Worm (Caenorhabditis elegans) whole organism, L4 larva: ENCODE results near the gene F15D4.5.

Experiments
- F37D6.2 ChIP-seq: sonication (generic microtip); optimal IDR thresholded peaks from 2 replicates; lab custom pipeline; 2016; ENCODE audit warnings: mild to moderate bottlenecking, missing genetic modification characterization, missing compliant biosample characterization
- F49E8.2 ChIP-seq: sonication (generic microtip); optimal IDR thresholded peaks from 2 replicates; lab custom pipeline; 2016; ENCODE audit warnings: missing compliant biosample characterization, mild to moderate bottlenecking, missing genetic modification characterization, borderline replicate concordance
- R02D3.7 ChIP-seq: fragments of 150-350 bp; sonication (generic microtip); optimal IDR thresholded peaks from 3 replicates; lab custom pipeline; 2014; ENCODE audit warnings: missing biosample characterization, missing genetic modification characterization
- T20F7.1 ChIP-seq: fragments of 200-800 bp; sonication (Bioruptor generic); optimal IDR thresholded peaks from 2 replicates; lab custom pipeline; 2018; ENCODE audit warnings: mild to moderate bottlenecking, missing genetic modification characterization, missing compliant biosample characterization
- T26A8.4 ChIP-seq: fragments of 200-800 bp; sonication (Bioruptor generic); IDR thresholded peaks from 2 replicates; pipeline ENCODE4 v1.3.6; 2022; ENCODE audit warnings: missing genetic modification characterization, missing compliant biosample characterization
- Y5F2A.4 ChIP-seq: fragments of 200-800 bp; sonication (Bioruptor generic); optimal IDR thresholded peaks from 2 replicates; lab custom pipeline; 2018; ENCODE audit warnings: mild to moderate bottlenecking, missing genetic modification characterization, missing compliant biosample characterization
- Y75B8A.6 ChIP-seq: fragments of 200-800 bp; sonication (Bioruptor generic); IDR thresholded peaks from 2 replicates; pipeline ENCODE4 v1.3.6; 2022; ENCODE audit warnings: missing genetic modification reagents, missing genetic modification characterization, missing compliant biosample characterization
- aha-1 ChIP-seq: fragments of 150-350 bp; peaks from one replicate; lab custom pipeline; 2014; ENCODE audit warnings: missing biosample characterization, missing genetic modification characterization
- ama-1 ChIP-seq: fragments of 150-350 bp; optimal IDR thresholded peaks from 2 replicates; lab custom pipeline; 2014; ENCODE audit warnings: inconsistent platforms, mixed read lengths
- attf-4 ChIP-seq: sonication (generic microtip); optimal IDR thresholded peaks from 3 replicates; lab custom pipeline; 2017; ENCODE audit warnings: missing biosample characterization, missing genetic modification characterization
- ceh-20 ChIP-seq: fragments of 200-800 bp; sonication (Bioruptor generic); IDR thresholded peaks from 2 replicates; pipeline ENCODE4 v1.3.6; 2022; ENCODE audit warnings: missing genetic modification reagents, missing genetic modification characterization, missing compliant biosample characterization
- ceh-28 ChIP-seq: fragments of 150-350 bp; optimal IDR thresholded peaks from 2 replicates; lab custom pipeline; 2014; ENCODE audit warnings: missing biosample characterization, missing genetic modification reagents, missing genetic modification characterization
- ceh-44 ChIP-seq: fragments of 200-800 bp; sonication (Bioruptor generic); IDR thresholded peaks from 2 replicates; pipeline ENCODE4 v1.3.6; 2022; ENCODE audit warnings: missing genetic modification reagents, missing genetic modification characterization, missing compliant biosample characterization
- ceh-82 ChIP-seq: sonication (generic microtip); optimal IDR thresholded peaks from 2 replicates; lab custom pipeline; 2017; ENCODE audit warnings: missing biosample characterization, missing genetic modification characterization
- daf-12 ChIP-seq: fragments of 150-350 bp; optimal IDR thresholded peaks from 2 replicates; lab custom pipeline; 2014; ENCODE audit warnings: missing biosample characterization, missing genetic modification reagents, missing genetic modification characterization
- daf-16 ChIP-seq, 3 experiments: sonication (generic microtip); optimal IDR thresholded peaks; 2 replicates each; lab custom pipeline; 2016 to 2017; ENCODE audit warnings: missing genetic modification characterization in 3 of 3, missing genetic modification reagents in 3 of 3, mild to moderate bottlenecking in 2 of 3, missing compliant biosample characterization in 2 of 3, missing biosample characterization in 1 of 3, moderate library complexity in 1 of 3
- duxl-1 ChIP-seq: sonication (generic microtip); optimal IDR thresholded peaks from 2 replicates; lab custom pipeline; 2016; ENCODE audit warnings: mild to moderate bottlenecking, missing genetic modification characterization, moderate library complexity, missing compliant biosample characterization; ENCODE audit not compliant: poor library complexity
- dve-1 ChIP-seq: sonication (generic microtip); optimal IDR thresholded peaks from 2 replicates; lab custom pipeline; 2017; ENCODE audit warnings: antibody characterized with exemption, mild to moderate bottlenecking, missing genetic modification characterization, missing compliant biosample characterization; ENCODE audit not compliant: insufficient read depth
- egl-27 ChIP-seq: sonication (generic microtip); optimal IDR thresholded peaks from 3 replicates; lab custom pipeline; 2017; ENCODE audit warnings: missing biosample characterization, missing genetic modification reagents, missing genetic modification characterization
- fkh-10 ChIP-seq: fragments of 150-350 bp; optimal IDR thresholded peaks from 2 replicates; lab custom pipeline; 2014; ENCODE audit warnings: missing biosample characterization, missing genetic modification reagents, missing genetic modification characterization
- gei-8 ChIP-seq: fragments of 200-800 bp; sonication (Bioruptor generic); optimal IDR thresholded peaks from 2 replicates; lab custom pipeline; 2018; ENCODE audit warnings: mild to moderate bottlenecking, missing genetic modification characterization, missing compliant biosample characterization
- hlh-30 ChIP-seq: sonication (generic microtip); optimal IDR thresholded peaks from 2 replicates; lab custom pipeline; 2017; ENCODE audit warnings: antibody characterized with exemption, mild to moderate bottlenecking, missing genetic modification characterization, missing compliant biosample characterization; ENCODE audit not compliant: insufficient read depth
- madf-5 ChIP-seq, 2 experiments: fragments of 200-800 bp; sonication (Bioruptor generic); IDR thresholded peaks; 2 replicates each; pipeline ENCODE4 v1.3.6; 2022; ENCODE audit warnings: missing compliant biosample characterization in 2 of 2, missing genetic modification characterization in 2 of 2
- mxl-3 ChIP-seq: fragments of 200-800 bp; sonication (Bioruptor generic); optimal IDR thresholded peaks from 2 replicates; lab custom pipeline; 2018; ENCODE audit warnings: mild to moderate bottlenecking, missing genetic modification characterization, missing compliant biosample characterization
- nhr-10 ChIP-seq: fragments of 150-350 bp; optimal IDR thresholded peaks from 2 replicates; lab custom pipeline; 2014; ENCODE audit warnings: missing biosample characterization, missing genetic modification characterization
- nhr-11 ChIP-seq: fragments of 150-350 bp; optimal IDR thresholded peaks from 2 replicates; lab custom pipeline; 2014; ENCODE audit warnings: missing biosample characterization, missing genetic modification characterization
- nhr-28 ChIP-seq: fragments of 150-350 bp; optimal IDR thresholded peaks from 2 replicates; lab custom pipeline; 2014; ENCODE audit warnings: missing biosample characterization, missing genetic modification characterization
- nhr-48 ChIP-seq: sonication (generic microtip); optimal IDR thresholded peaks from 2 replicates; lab custom pipeline; 2016; ENCODE audit warnings: mild to moderate bottlenecking, missing genetic modification characterization, missing compliant biosample characterization
- nhr-6 ChIP-seq: fragments of 150-350 bp; optimal IDR thresholded peaks from 2 replicates; lab custom pipeline; 2014; ENCODE audit warnings: missing biosample characterization, missing genetic modification characterization
- nhr-76 ChIP-seq: fragments of 150-350 bp; optimal IDR thresholded peaks from 2 replicates; lab custom pipeline; 2014; ENCODE audit warnings: missing biosample characterization, missing genetic modification characterization
- nhr-77 ChIP-seq: fragments of 150-350 bp; optimal IDR thresholded peaks from 2 replicates; lab custom pipeline; 2014; ENCODE audit warnings: missing biosample characterization, missing genetic modification characterization
- sdz-12 ChIP-seq: fragments of 200-800 bp; sonication (Bioruptor generic); optimal IDR thresholded peaks from 2 replicates; lab custom pipeline; 2018; ENCODE audit warnings: mild to moderate bottlenecking, missing genetic modification characterization, missing compliant biosample characterization
- set-16 ChIP-seq: fragments of 200-800 bp; sonication (Bioruptor generic); IDR thresholded peaks from 2 replicates; pipeline ENCODE4 v1.3.6; 2022; ENCODE audit warnings: missing genetic modification reagents, missing genetic modification characterization, missing compliant biosample characterization
- snpc-1.2 ChIP-seq: fragments of 200-800 bp; sonication (Bioruptor generic); IDR thresholded peaks from 2 replicates; pipeline ENCODE4 v1.3.6; 2022; ENCODE audit warnings: missing genetic modification reagents, missing genetic modification characterization, missing compliant biosample characterization
- spr-3 ChIP-seq: fragments of 200-800 bp; sonication (Bioruptor generic); optimal IDR thresholded peaks from 2 replicates; lab custom pipeline; 2018; ENCODE audit warnings: mild to moderate bottlenecking, missing genetic modification characterization, missing compliant biosample characterization
- tag-97 ChIP-seq: fragments of 200-800 bp; sonication (Bioruptor generic); IDR thresholded peaks from 2 replicates; pipeline ENCODE4 v1.3.6; 2022; ENCODE audit warnings: missing genetic modification characterization, missing compliant biosample characterization
- unc-62 ChIP-seq, 3 experiments: fragments of 150-350 bp in 1 of 3; sonication (generic microtip); optimal IDR thresholded peaks in 2 of 3; peaks in 1 of 3; 1 replicate in 1 of 3; 2 replicates in 2 of 3; lab custom pipeline; 2014 to 2017; ENCODE audit warnings: missing biosample characterization in 3 of 3, missing genetic modification characterization in 3 of 3, missing genetic modification reagents in 3 of 3, missing genotype in 1 of 3
- zfp-3 ChIP-seq: fragments of 200-800 bp; sonication (Bioruptor generic); conservative IDR thresholded peaks from 2 replicates; pipeline ENCODE4 v1.3.6; 2022; ENCODE audit warnings: missing genetic modification reagents, missing genetic modification characterization, missing compliant biosample characterization
- zip-11 ChIP-seq: fragments of 200-800 bp; sonication (Bioruptor generic); IDR thresholded peaks from 2 replicates; pipeline ENCODE4 v1.3.6; 2022; ENCODE audit warnings: missing genetic modification characterization, missing compliant biosample characterization
- ztf-11 ChIP-seq: fragments of 150-350 bp; optimal IDR thresholded peaks from 2 replicates; lab custom pipeline; 2014; ENCODE audit warnings: missing biosample characterization, missing genetic modification characterization

The F15D4.5 gene

ce11 chrII:13279216-13280123, 34.3 kb downstream of the F15D4.5 start (continued):
- no peak for TF ChIP-seq F49E8.2 (tag; lab: Kevin White, UChicago)
- no peak for TF ChIP-seq ceh-44
- no peak for TF ChIP-seq ztf-11 (tag; lab: Kevin White, UChicago)
- no peak for TF ChIP-seq spr-3
- TF ChIP-seq ceh-82 (tag; lab: Kevin White, UChicago), result no peak
- no peak for TF ChIP-seq nhr-48 (tag; lab: Kevin White, UChicago)
- no peak for TF ChIP-seq daf-12 (tag; lab: Kevin White, UChicago)
- TF ChIP-seq dve-1, result no peak

DNA sequence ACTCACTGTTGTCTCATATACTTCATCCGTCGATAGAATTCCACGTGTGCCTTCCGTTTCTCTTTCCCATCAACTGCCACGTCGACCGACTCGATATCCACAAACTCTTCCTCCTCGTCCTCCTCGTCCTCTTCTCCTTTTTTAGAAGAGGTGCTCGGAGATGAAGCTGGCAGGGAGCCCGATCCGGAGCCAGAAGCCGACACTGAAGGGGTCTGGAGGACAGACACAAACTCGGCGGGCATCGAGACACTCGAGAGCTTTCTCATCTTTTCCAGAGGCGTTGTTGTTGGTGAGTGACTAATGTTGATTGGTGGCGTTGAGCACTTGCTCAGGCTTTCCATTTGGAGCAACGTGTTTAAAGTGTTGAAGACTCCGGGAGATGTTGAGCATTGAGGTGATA, 37.4 kb downstream of the F15D4.5 start:
- 0 out of 4 replicates have a peak, but pooled peaks of 1 of the 2 experiments have one; percentile 60 for TF ChIP-seq madf-5 (GFP tag; IDR thresholded peaks at IDR 0.05; lab: Robert Waterston, UW)
- no peak for TF ChIP-seq F37D6.2
- TF ChIP-seq set-16, result peak; percentile 80

DNA sequence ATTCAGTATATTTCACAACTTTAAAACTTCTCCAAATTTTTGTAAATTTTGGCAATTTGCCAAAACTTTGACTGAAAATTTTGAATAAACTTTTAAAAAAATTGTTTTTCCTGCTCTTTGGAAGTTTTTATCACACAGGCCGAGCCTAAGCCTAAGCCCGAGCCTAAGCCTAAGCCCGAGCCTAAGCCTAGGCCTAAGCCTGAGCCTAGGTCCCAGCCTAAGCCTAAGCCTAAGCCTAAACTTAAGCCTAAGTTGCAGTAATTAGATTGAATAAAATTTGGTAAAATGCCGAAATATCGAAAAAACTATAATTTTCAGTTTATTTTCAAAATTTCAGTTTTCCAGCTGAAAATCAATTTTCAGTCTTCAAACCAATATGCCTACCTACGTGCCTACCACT, 38.3 kb downstream of the F15D4.5 start:
- TF ChIP-seq tag-97 (GFP tag; lab: Robert Waterston, UW) (no peak), aha-1 (tag; lab: Kevin White, UChicago) (peak; percentile 87)
- TF ChIP-seq, all 104 proteins: peak for 1

ce11 chrII:13284148-13284547, 39.0 kb downstream of the F15D4.5 start:
- TF ChIP-seq T20F7.1 (GFP tag; lab: Kevin White, UChicago), result no peak
- no peak for TF ChIP-seq duxl-1 (tag; lab: Kevin White, UChicago)
- no peak for TF ChIP-seq nhr-11 (tag; lab: Kevin White, UChicago)
- no peak for TF ChIP-seq zip-11 (GFP tag; lab: Robert Waterston, UW)
- no peak for TF ChIP-seq ceh-82 (tag; lab: Kevin White, UChicago)
- TF ChIP-seq R02D3.7, result no peak
- TF ChIP-seq sdz-12, result no peak
- TF ChIP-seq madf-5 (GFP tag; IDR thresholded peaks at IDR 0.05; lab: Robert Waterston, UW), result no peak
- no peak for TF ChIP-seq egl-27 (tag; lab: Kevin White, UChicago)
- TF ChIP-seq daf-16 (GFP tag; optimal IDR thresholded peaks at IDR 0.05; lab: Kevin White, UChicago), result no peak
- no peak for TF ChIP-seq daf-16 (tag; optimal IDR thresholded peaks at IDR 0.05; lab: Kevin White, UChicago)
- no peak for TF ChIP-seq hlh-30
- TF ChIP-seq, all 104 proteins: peak for 0

DNA sequence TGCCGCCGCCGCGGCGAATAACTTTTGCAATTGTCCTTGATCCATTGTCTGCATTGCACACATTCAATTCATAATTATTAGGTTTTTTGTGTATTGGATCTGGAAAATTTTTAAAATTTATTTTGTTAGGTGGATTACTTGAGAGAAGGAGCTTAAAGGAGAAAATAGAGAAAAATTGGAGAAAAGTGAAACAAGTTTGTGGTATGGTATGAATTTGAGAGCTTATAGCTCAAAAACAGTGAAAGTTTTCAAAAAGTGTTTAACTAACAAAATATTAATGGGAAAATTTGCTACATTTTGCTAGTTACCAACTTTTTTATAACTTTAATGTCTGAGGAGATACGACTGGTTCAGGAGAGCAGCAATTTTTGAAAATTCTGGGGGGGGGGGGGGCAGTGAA, 40.6 kb downstream of the F15D4.5 start, which contains the start of gene ztf-22:
Gene ztf-22 (minus strand): TSS at position 101 of the 400 bp plus-strand sequence.
- TF ChIP-seq nhr-10 (tag; lab: Kevin White, UChicago) (no peak), mxl-3 (no peak), attf-4 (no peak), unc-62 (GFP tag; optimal IDR thresholded peaks at IDR 0.05 in 1 of 2; lab: Kevin White, UChicago) (no peak), unc-62 (tag; optimal IDR thresholded peaks at IDR 0.05; lab: Kevin White, UChicago) (no peak), zfp-3 (no peak), Y75B8A.6 (no peak), ceh-28 (tag; lab: Kevin White, UChicago) (no peak), madf-5 (GFP tag; IDR thresholded peaks at IDR 0.05; lab: Robert Waterston, UW) (no peak), nhr-77 (no peak), ama-1 (no peak), nhr-28 (tag; lab: Kevin White, UChicago) (no peak), ceh-44 (no peak), Y5F2A.4 (GFP tag; lab: Kevin White, UChicago) (no peak), nhr-76 (tag; lab: Kevin White, UChicago) (no peak), nhr-6 (tag; lab: Kevin White, UChicago) (no peak), ceh-20 (GFP tag; lab: Robert Waterston, UW) (no peak), gei-8 (GFP tag; lab: Kevin White, UChicago) (no peak), fkh-10 (no peak), snpc-1.2 (no peak), T26A8.4 (GFP tag; lab: Robert Waterston, UW) (no peak)
